Worm (Caenorhabditis elegans) whole organism, young adult: Measurements from ENCODE around the gene F14F7.7.

ENCODE experiments used
- B0035.1 ChIP-seq: sonication (generic microtip); optimal IDR thresholded peaks from 2 replicates; lab custom pipeline; 2016; ENCODE audit warnings: missing genetic modification characterization, mild to moderate bottlenecking, missing compliant biosample characterization, missing genotype, missing genetic modification reagents
- C17E4.6 ChIP-seq: fragments of 200-800 bp; sonication (Bioruptor generic); IDR thresholded peaks from 2 replicates; pipeline ENCODE4 v1.3.6; 2022; ENCODE audit warnings: missing genetic modification reagents, missing genetic modification characterization, missing compliant biosample characterization
- F10E7.11 ChIP-seq: sonication (generic microtip); optimal IDR thresholded peaks from 2 replicates; lab custom pipeline; 2017; ENCODE audit warnings: mild to moderate bottlenecking, missing genetic modification characterization, moderate library complexity, missing compliant biosample characterization
- F23B12.7 ChIP-seq: sonication (generic microtip); optimal IDR thresholded peaks from 2 replicates; lab custom pipeline; 2017; ENCODE audit warnings: missing genetic modification characterization, mild to moderate bottlenecking, missing compliant biosample characterization, antibody characterized with exemption, moderate library complexity; ENCODE audit not compliant: insufficient read depth
- F33H1.4 ChIP-seq: fragments of 200-800 bp; sonication (Bioruptor generic); IDR thresholded peaks from 2 replicates; pipeline ENCODE4 v1.3.6; 2022; ENCODE audit warnings: missing genetic modification reagents, missing genetic modification characterization, missing compliant biosample characterization
- F57A8.1 ChIP-seq: fragments of 200-800 bp; sonication (Bioruptor generic); optimal IDR thresholded peaks from 2 replicates; lab custom pipeline; 2018; ENCODE audit warnings: mild to moderate bottlenecking, missing genetic modification characterization, moderate library complexity, missing compliant biosample characterization
- F57C9.4 ChIP-seq: sonication (generic microtip); optimal IDR thresholded peaks from 2 replicates; lab custom pipeline; 2017; ENCODE audit warnings: mild to moderate bottlenecking, missing genetic modification characterization, missing compliant biosample characterization
- Y56A3A.18 ChIP-seq: fragments of 200-800 bp; sonication (Bioruptor generic); IDR thresholded peaks from 2 replicates; pipeline ENCODE4 v1.3.6; 2022; ENCODE audit warnings: missing genetic modification reagents, missing genetic modification characterization, missing compliant biosample characterization
- aptf-3 ChIP-seq: fragments of 200-800 bp; sonication (Bioruptor generic); IDR thresholded peaks from 2 replicates; pipeline ENCODE4 v1.3.6; 2022; ENCODE audit warnings: missing genetic modification characterization, missing compliant biosample characterization
- atf-7 ChIP-seq: sonication (generic microtip); optimal IDR thresholded peaks from 2 replicates; lab custom pipeline; 2017; ENCODE audit warnings: mild to moderate bottlenecking, missing genetic modification characterization, missing compliant biosample characterization
- attf-6 ChIP-seq: fragments of 200-800 bp; sonication (Bioruptor generic); IDR thresholded peaks from 2 replicates; pipeline ENCODE4 v1.3.6; 2022; ENCODE audit warnings: missing genetic modification reagents, missing genetic modification characterization, missing compliant biosample characterization
- bed-1 ChIP-seq: fragments of 200-800 bp; sonication (Bioruptor generic); IDR thresholded peaks from 2 replicates; pipeline ENCODE4 v1.3.6; 2022; ENCODE audit warnings: missing genetic modification reagents, missing genetic modification characterization, missing compliant biosample characterization
- bed-2 ChIP-seq: fragments of 200-800 bp; sonication (Bioruptor generic); IDR thresholded peaks from 2 replicates; pipeline ENCODE4 v1.3.6; 2022; ENCODE audit warnings: missing genetic modification reagents, missing genetic modification characterization, missing compliant biosample characterization
- cebp-1 ChIP-seq, 2 experiments: fragments of 200-800 bp in 1 of 2; sonication (Bioruptor generic) in 1 of 2; sonication (generic microtip) in 1 of 2; IDR thresholded peaks in 1 of 2; optimal IDR thresholded peaks in 1 of 2; 2 replicates each; pipeline versions ENCODE4 v1.3.6 to Lab custom; 2017 to 2022; ENCODE audit warnings: missing compliant biosample characterization in 2 of 2, missing genetic modification characterization in 2 of 2, mild to moderate bottlenecking in 1 of 2, missing genetic modification reagents in 1 of 2, moderate library complexity in 1 of 2
- cebp-2 ChIP-seq: fragments of 200-800 bp; sonication (Bioruptor generic); IDR thresholded peaks from 2 replicates; pipeline ENCODE4 v1.3.6; 2022; ENCODE audit warnings: missing genetic modification characterization, missing compliant biosample characterization
- ceh-79 ChIP-seq: sonication (generic microtip); optimal IDR thresholded peaks from 2 replicates; lab custom pipeline; 2017; ENCODE audit warnings: mild to moderate bottlenecking, missing genetic modification characterization, missing compliant biosample characterization
- chd-7 ChIP-seq: sonication (generic microtip); optimal IDR thresholded peaks from 2 replicates; lab custom pipeline; 2016; ENCODE audit warnings: mild to moderate bottlenecking, missing genetic modification characterization, moderate library complexity, missing compliant biosample characterization
- dox-1 ChIP-seq: fragments of 200-800 bp; sonication (Bioruptor generic); IDR thresholded peaks from 2 replicates; pipeline ENCODE4 v1.3.6; 2022; ENCODE audit warnings: missing genetic modification reagents, missing genetic modification characterization, missing compliant biosample characterization
- dpff-1 ChIP-seq: sonication (generic microtip); optimal IDR thresholded peaks from 2 replicates; lab custom pipeline; 2017; ENCODE audit warnings: mild to moderate bottlenecking, missing genetic modification characterization, missing compliant biosample characterization
- dpl-1 ChIP-seq: fragments of 150-350 bp; optimal IDR thresholded peaks from 2 replicates; lab custom pipeline; 2014; ENCODE audit warnings: missing biosample characterization, missing genetic modification reagents, missing genetic modification characterization
- efl-1 ChIP-seq: fragments of 150-350 bp; optimal IDR thresholded peaks from 2 replicates; lab custom pipeline; 2014; ENCODE audit warnings: missing biosample characterization, missing genetic modification reagents, missing genetic modification characterization
- fkh-3 ChIP-seq: sonication (generic microtip); optimal IDR thresholded peaks from 2 replicates; lab custom pipeline; 2016; ENCODE audit warnings: mild to moderate bottlenecking, missing genetic modification characterization, missing compliant biosample characterization
- hmg-20 ChIP-seq: fragments of 200-800 bp; sonication (Bioruptor generic); IDR thresholded peaks from 2 replicates; pipeline ENCODE4 v1.3.6; 2022; ENCODE audit warnings: missing genetic modification reagents, missing genetic modification characterization, missing compliant biosample characterization
- lag-1 ChIP-seq: fragments of 200-800 bp; sonication (Bioruptor generic); IDR thresholded peaks from 2 replicates; pipeline ENCODE4 v1.3.6; 2022; ENCODE audit warnings: missing genetic modification reagents, missing genetic modification characterization, missing compliant biosample characterization
- lin-26 ChIP-seq: fragments of 200-800 bp; sonication (Bioruptor generic); IDR thresholded peaks from 2 replicates; pipeline ENCODE4 v1.3.6; 2022; ENCODE audit warnings: missing genetic modification reagents, missing genetic modification characterization, missing compliant biosample characterization
- lin-35 ChIP-seq, 3 experiments: fragments of 150-350 bp in 2 of 3; sonication (generic microtip) in 1 of 3; optimal IDR thresholded peaks; 2 replicates each; lab custom pipeline; 2014 to 2018; ENCODE audit warnings: missing biosample characterization in 3 of 3, missing genetic modification characterization in 3 of 3, missing genetic modification reagents in 3 of 3
- lin-54 ChIP-seq: fragments of 200-800 bp; sonication (Bioruptor generic); optimal IDR thresholded peaks from 2 replicates; lab custom pipeline; 2018; ENCODE audit warnings: mild to moderate bottlenecking, missing genetic modification characterization, missing compliant biosample characterization
- madf-3 ChIP-seq: fragments of 200-800 bp; sonication (Bioruptor generic); IDR thresholded peaks from 2 replicates; pipeline ENCODE4 v1.3.6; 2022; ENCODE audit warnings: missing genetic modification reagents, missing genetic modification characterization, missing compliant biosample characterization
- madf-8 ChIP-seq: fragments of 200-800 bp; sonication (Bioruptor generic); conservative IDR thresholded peaks from 2 replicates; pipeline ENCODE4 v1.3.6; 2022; ENCODE audit warnings: missing genetic modification reagents, missing genetic modification characterization, missing compliant biosample characterization
- mxl-1 ChIP-seq: sonication (generic microtip); optimal IDR thresholded peaks from 2 replicates; lab custom pipeline; 2016; ENCODE audit warnings: missing genetic modification characterization, missing compliant biosample characterization
- nhr-120 ChIP-seq: fragments of 200-800 bp; sonication (Bioruptor generic); IDR thresholded peaks from 2 replicates; pipeline ENCODE4 v1.3.6; 2022; ENCODE audit warnings: missing genetic modification characterization, missing compliant biosample characterization
- nhr-179 ChIP-seq: sonication (generic microtip); optimal IDR thresholded peaks from 2 replicates; lab custom pipeline; 2016; ENCODE audit warnings: mild to moderate bottlenecking, missing genetic modification characterization, missing compliant biosample characterization
- pbrm-1 ChIP-seq: fragments of 200-800 bp; sonication (Bioruptor generic); IDR thresholded peaks from 2 replicates; pipeline ENCODE4 v1.3.6; 2022; ENCODE audit warnings: missing genetic modification reagents, missing genetic modification characterization, missing compliant biosample characterization
- rpc-1 ChIP-seq, 2 experiments: fragments of 150-350 bp in 1 of 2; sonication (generic microtip) in 1 of 2; optimal IDR thresholded peaks; 2 replicates each; lab custom pipeline; 2014 to 2018; ENCODE audit warnings: missing biosample characterization in 1 of 2, missing genetic modification characterization in 1 of 2, missing genetic modification reagents in 1 of 2, missing genotype in 1 of 2
- sea-2 ChIP-seq: fragments of 200-800 bp; sonication (Bioruptor generic); IDR thresholded peaks from 2 replicates; pipeline ENCODE4 v1.3.6; 2022; ENCODE audit warnings: missing genetic modification characterization, missing compliant biosample characterization
- snpc-1.3 ChIP-seq: sonication (generic microtip); optimal IDR thresholded peaks from 2 replicates; lab custom pipeline; 2017; ENCODE audit warnings: missing genetic modification characterization, mild to moderate bottlenecking, missing compliant biosample characterization, antibody characterized with exemption, moderate library complexity, missing genotype, missing genetic modification reagents; ENCODE audit not compliant: insufficient read depth
- sptf-2 ChIP-seq: fragments of 200-800 bp; sonication (Bioruptor generic); optimal IDR thresholded peaks from 2 replicates; lab custom pipeline; 2018; ENCODE audit warnings: mild to moderate bottlenecking, missing genetic modification characterization, missing compliant biosample characterization
- tbp1 ChIP-seq: fragments of 200-800 bp; sonication (Bioruptor generic); optimal IDR thresholded peaks from 2 replicates; lab custom pipeline; 2018; ENCODE audit warnings: mild to moderate bottlenecking, missing genetic modification characterization, missing compliant biosample characterization
- tlf-1 ChIP-seq: fragments of 200-800 bp; sonication (Bioruptor generic); optimal IDR thresholded peaks from 2 replicates; lab custom pipeline; 2018; ENCODE audit warnings: mild to moderate bottlenecking, missing genetic modification characterization, missing compliant biosample characterization
- zfh-2 ChIP-seq: fragments of 200-800 bp; sonication (Bioruptor generic); conservative IDR thresholded peaks from 2 replicates; pipeline ENCODE4 v1.3.6; 2022; ENCODE audit warnings: missing genetic modification reagents, missing genetic modification characterization, missing compliant biosample characterization
- ztf-22 ChIP-seq: fragments of 200-800 bp; sonication (Bioruptor generic); optimal IDR thresholded peaks from 2 replicates; lab custom pipeline; 2018; ENCODE audit warnings: mild to moderate bottlenecking, missing genetic modification characterization, moderate library complexity, missing compliant biosample characterization

Gene F14F7.7

ce11 chrIII:13062989-13063388 is 32.3 kb downstream of the F14F7.7 start:
- TF ChIP-seq atf-7 (no peak), bed-1 (GFP tag; lab: Robert Waterston, UW) (no peak), lin-35 (GFP tag; optimal IDR thresholded peaks at IDR 0.05; lab: Kevin White, UChicago) (no peak), F57C9.4 (tag; lab: Kevin White, UChicago) (no peak), F10E7.11 (tag; lab: Kevin White, UChicago) (no peak), sea-2 (GFP tag; lab: Robert Waterston, UW) (no peak), pbrm-1 (GFP tag; lab: Robert Waterston, UW) (no peak), F57A8.1 (GFP tag; lab: Kevin White, UChicago) (no peak), madf-8 (no peak)

ce11 chrIII:13064213-13065184 is 33.8 kb downstream of the F14F7.7 start:
- TF ChIP-seq tbp1 (no peak), cebp-1 (GFP tag; IDR thresholded peaks at IDR 0.05; lab: Robert Waterston, UW) (no peak), cebp-1 (tag; optimal IDR thresholded peaks at IDR 0.05; lab: Kevin White, UChicago) (peak; percentile 11)

ce11 chrIII:13065694-13066093 is 35.0 kb downstream of the F14F7.7 start:
- TF ChIP-seq lin-54 (GFP tag; lab: Kevin White, UChicago): no peak
- no peak for TF ChIP-seq dpl-1 (GFP tag; lab: Kevin White, UChicago)
- no peak for TF ChIP-seq hmg-20 (GFP tag; lab: Robert Waterston, UW)
- no peak for TF ChIP-seq rpc-1 (optimal IDR thresholded peaks at IDR 0.05; lab: Kevin White, UChicago)
- TF ChIP-seq rpc-1 (tag; optimal IDR thresholded peaks at IDR 0.05; lab: Kevin White, UChicago): no peak
- no peak for TF ChIP-seq efl-1 (GFP tag; lab: Kevin White, UChicago)
- peak; percentile 63 for TF ChIP-seq atf-7

ce11 chrIII:13066828-13067227 is 36.1 kb downstream of the F14F7.7 start:
- TF ChIP-seq lin-26 (GFP tag; lab: Robert Waterston, UW) (no peak), F23B12.7 (tag; lab: Kevin White, UChicago) (no peak), ztf-22 (GFP tag; lab: Kevin White, UChicago) (no peak), dpff-1 (tag; lab: Kevin White, UChicago) (no peak), mxl-1 (no peak), tlf-1 (GFP tag; lab: Kevin White, UChicago) (no peak), C17E4.6 (no peak), F57A8.1 (GFP tag; lab: Kevin White, UChicago) (no peak), ceh-79 (tag; lab: Kevin White, UChicago) (no peak), nhr-179 (no peak), chd-7 (tag; lab: Kevin White, UChicago) (peak; percentile 9), lin-54 (GFP tag; lab: Kevin White, UChicago) (peak; percentile 31), F33H1.4 (no peak), attf-6 (GFP tag; lab: Robert Waterston, UW) (no peak), zfh-2 (no peak), Y56A3A.18 (GFP tag; lab: Robert Waterston, UW) (no peak), sptf-2 (GFP tag; lab: Kevin White, UChicago) (no peak), sea-2 (GFP tag; lab: Robert Waterston, UW) (no peak), lag-1 (GFP tag; lab: Robert Waterston, UW) (no peak), aptf-3 (no peak), cebp-2 (no peak), B0035.1 (tag; lab: Kevin White, UChicago) (no peak), madf-3 (GFP tag; lab: Robert Waterston, UW) (no peak), dox-1 (GFP tag; lab: Robert Waterston, UW) (peak; percentile 48; the same call in 1 of the 2 replicates), nhr-120 (no peak), snpc-1.3 (tag; lab: Kevin White, UChicago) (no peak), fkh-3 (tag; lab: Kevin White, UChicago) (no peak), bed-2 (GFP tag; lab: Robert Waterston, UW) (no peak)
